Fruit fly (Drosophila melanogaster) whole organism, embryonic: Measurements from ENCODE around the gene CG11596.
A peak's percentile ranks its signal among the peaks of the same experiment; 100 is the strongest.

Experiments used
- BEAF-32 ChIP-seq: fragments of 200-800 bp; sonication (Bioruptor generic); optimal IDR thresholded peaks from 3 replicates; lab custom pipeline; 2017; ENCODE audit warnings: missing biosample characterization, missing genetic modification characterization, mild to moderate bottlenecking, moderate library complexity, missing genetic modification reagents
- CG12391 ChIP-seq: fragments of 200-800 bp; sonication (Bioruptor generic); optimal IDR thresholded peaks from 3 replicates; lab custom pipeline; 2018; ENCODE audit warnings: missing biosample characterization, mild to moderate bottlenecking, missing genetic modification characterization, moderate library complexity
- CG12942 ChIP-seq: fragments of 200-800 bp; sonication (Bioruptor generic); optimal IDR thresholded peaks from 3 replicates; lab custom pipeline; 2016; ENCODE audit warnings: missing biosample characterization, missing genetic modification characterization
- CG1647 ChIP-seq: fragments of 200-800 bp; sonication (Bioruptor generic); optimal IDR thresholded peaks from 3 replicates; lab custom pipeline; 2016; ENCODE audit warnings: missing biosample characterization, missing genetic modification characterization
- CG17385 ChIP-seq: fragments of 200-800 bp; sonication (Bioruptor generic); optimal IDR thresholded peaks from 3 replicates; lab custom pipeline; 2018; ENCODE audit warnings: missing biosample characterization, mild to moderate bottlenecking, missing genetic modification characterization
- CG2199 ChIP-seq: fragments of 200-800 bp; sonication (Bioruptor generic); IDR thresholded peaks from 3 replicates; pipeline ENCODE4 v1.3.6; 2022; ENCODE audit warnings: missing biosample characterization, missing genetic modification characterization
- CG31441 ChIP-seq: fragments of 200-800 bp; sonication (Bioruptor generic); IDR thresholded peaks from 2 replicates; pipeline ENCODE4 v1.3.6; 2022; ENCODE audit warnings: missing biosample characterization, missing genetic modification characterization
- CG32772 ChIP-seq: fragments of 200-800 bp; sonication (Bioruptor generic); IDR thresholded peaks from 2 replicates; pipeline ENCODE4 v1.3.6; 2022; ENCODE audit warnings: missing biosample characterization, missing genetic modification characterization
- CG33213 ChIP-seq: fragments of 200-800 bp; sonication (Bioruptor generic); optimal IDR thresholded peaks from 3 replicates; lab custom pipeline; 2016; ENCODE audit warnings: missing biosample characterization, missing genetic modification characterization
- CG3847 ChIP-seq: fragments of 200-800 bp; sonication (Bioruptor generic); IDR thresholded peaks from 2 replicates; pipeline ENCODE4 v1.3.6; 2022; ENCODE audit warnings: missing biosample characterization, missing genetic modification characterization
- CG4854 ChIP-seq: fragments of 200-800 bp; sonication (Bioruptor generic); optimal IDR thresholded peaks from 2 replicates; lab custom pipeline; 2016; ENCODE audit warnings: missing biosample characterization, missing genetic modification characterization, inconsistent platforms
- CG6175 ChIP-seq: fragments of 200-800 bp; sonication (Bioruptor generic); IDR thresholded peaks from 3 replicates; pipeline ENCODE4 v1.3.6; 2022; ENCODE audit warnings: missing biosample characterization, missing genetic modification characterization
- CG6683 ChIP-seq: fragments of 200-800 bp; sonication (Bioruptor generic); optimal IDR thresholded peaks from 2 replicates; lab custom pipeline; 2017; ENCODE audit warnings: missing biosample characterization, mild to moderate bottlenecking, missing genetic modification characterization, missing genetic modification reagents
- CG7963 ChIP-seq: fragments of 200-800 bp; sonication (Bioruptor generic); IDR thresholded peaks from 3 replicates; pipeline ENCODE4 v1.3.6; 2022; ENCODE audit warnings: missing biosample characterization, missing genetic modification characterization; ENCODE audit not compliant: partially characterized antibody
- CG8944 ChIP-seq: fragments of 200-800 bp; sonication (Bioruptor generic); optimal IDR thresholded peaks from 3 replicates; lab custom pipeline; 2016; ENCODE audit warnings: missing biosample characterization, missing genetic modification characterization
- Camta ChIP-seq: fragments of 200-800 bp; sonication (Bioruptor generic); optimal IDR thresholded peaks from 2 replicates; lab custom pipeline; 2016; ENCODE audit warnings: missing biosample characterization, missing genetic modification characterization
- Chrac-16 ChIP-seq: fragments of 200-800 bp; sonication (Bioruptor generic); optimal IDR thresholded peaks from 3 replicates; lab custom pipeline; 2016; ENCODE audit warnings: missing biosample characterization, missing genetic modification characterization
- CrebB ChIP-seq: fragments of 200-800 bp; sonication (Bioruptor generic); optimal IDR thresholded peaks from 3 replicates; lab custom pipeline; 2018; ENCODE audit warnings: missing biosample characterization, mild to moderate bottlenecking, missing genetic modification characterization
- D19A ChIP-seq: fragments of 200-800 bp; optimal IDR thresholded peaks from 3 replicates; lab custom pipeline; 2019; ENCODE audit warnings: missing biosample characterization, mild to moderate bottlenecking, missing genetic modification characterization, moderate library complexity
- Dp ChIP-seq: fragments of 200-800 bp; sonication (Bioruptor generic); optimal IDR thresholded peaks from 2 replicates; lab custom pipeline; 2018; ENCODE audit warnings: missing biosample characterization, mild to moderate bottlenecking, missing genetic modification characterization, moderate library complexity
- Eip74EF ChIP-seq, 2 experiments: fragments of 200-800 bp in 1 of 2; fragments of >200 bp in 1 of 2; sonication (Bioruptor generic) in 1 of 2; optimal IDR thresholded peaks; 2 replicates each; lab custom pipeline; 2017 to 2019; ENCODE audit warnings: missing biosample characterization in 2 of 2, missing genetic modification characterization in 2 of 2, mild to moderate bottlenecking in 1 of 2, moderate library complexity in 1 of 2
- Elba2 ChIP-seq: fragments of 200-800 bp; sonication (Bioruptor generic); optimal IDR thresholded peaks from 3 replicates; lab custom pipeline; 2016; ENCODE audit warnings: missing biosample characterization, missing genetic modification characterization
- HLHmδ ChIP-seq: fragments of 200-800 bp; sonication (Bioruptor generic); optimal IDR thresholded peaks from 2 replicates; lab custom pipeline; 2018; ENCODE audit warnings: missing biosample characterization, mild to moderate bottlenecking, missing genetic modification characterization, moderate library complexity
- Jarid2 ChIP-seq: fragments of 200-800 bp; sonication (Bioruptor generic); optimal IDR thresholded peaks from 3 replicates; lab custom pipeline; 2017; ENCODE audit warnings: mild to moderate bottlenecking, missing biosample characterization, missing genetic modification reagents, missing genetic modification characterization
- Meics ChIP-seq: fragments of 200-800 bp; sonication (Bioruptor generic); optimal IDR thresholded peaks from 2 replicates; lab custom pipeline; 2017; ENCODE audit warnings: missing biosample characterization, mild to moderate bottlenecking, missing genetic modification characterization
- Nf-YC ChIP-seq: fragments of 200-800 bp; optimal IDR thresholded peaks from 3 replicates; lab custom pipeline; 2019; ENCODE audit warnings: missing biosample characterization, mild to moderate bottlenecking, missing genetic modification characterization, moderate library complexity
- Rx ChIP-seq: fragments of 200-800 bp; sonication (Bioruptor generic); IDR thresholded peaks from 2 replicates; pipeline ENCODE4 v1.3.6; 2022; ENCODE audit warnings: missing biosample characterization, missing genetic modification characterization
- br ChIP-seq: fragments of >200 bp; optimal IDR thresholded peaks from 2 replicates; lab custom pipeline; 2017
- btn ChIP-seq: fragments of 200-800 bp; sonication (Bioruptor generic); optimal IDR thresholded peaks from 2 replicates; lab custom pipeline; 2016; ENCODE audit warnings: missing biosample characterization, missing genetic modification characterization
- cg ChIP-seq: fragments of 200-800 bp; sonication (Bioruptor generic); optimal IDR thresholded peaks from 3 replicates; lab custom pipeline; 2019; ENCODE audit warnings: missing biosample characterization, mild to moderate bottlenecking, missing genetic modification characterization, moderate library complexity
- en ChIP-seq: fragments of 200-800 bp; sonication (Bioruptor generic); optimal IDR thresholded peaks from 2 replicates; lab custom pipeline; 2016; ENCODE audit warnings: missing biosample characterization, missing genetic modification characterization
- ewg ChIP-seq: fragments of 200-800 bp; sonication (Bioruptor generic); optimal IDR thresholded peaks from 3 replicates; lab custom pipeline; 2017; ENCODE audit warnings: mild to moderate bottlenecking, missing biosample characterization, missing genetic modification reagents, missing genetic modification characterization
- eyg ChIP-seq: fragments of 200-800 bp; sonication (Bioruptor generic); optimal IDR thresholded peaks from 3 replicates; lab custom pipeline; 2016; ENCODE audit warnings: missing biosample characterization, missing genetic modification characterization
- fd64A ChIP-seq: fragments of 200-800 bp; sonication (Bioruptor generic); optimal IDR thresholded peaks from 3 replicates; lab custom pipeline; 2018; ENCODE audit warnings: missing biosample characterization, mild to moderate bottlenecking, missing genetic modification characterization
- fd96Cb ChIP-seq: fragments of 200-800 bp; sonication (Bioruptor generic); optimal IDR thresholded peaks from 2 replicates; lab custom pipeline; 2018; ENCODE audit warnings: missing biosample characterization, mild to moderate bottlenecking, missing genetic modification characterization, moderate library complexity
- gfzf ChIP-seq: fragments of 200-800 bp; sonication (Bioruptor generic); optimal IDR thresholded peaks from 2 replicates; lab custom pipeline; 2016; ENCODE audit warnings: missing biosample characterization, mild to moderate bottlenecking, missing genetic modification characterization, moderate library complexity
- gsb-n ChIP-seq: fragments of 200-800 bp; sonication (Bioruptor generic); optimal IDR thresholded peaks from 3 replicates; lab custom pipeline; 2018; ENCODE audit warnings: missing biosample characterization, mild to moderate bottlenecking, missing genetic modification characterization
- lov ChIP-seq, 2 experiments: fragments of 200-800 bp in 1 of 2; fragments of >200 bp in 1 of 2; sonication (Bioruptor generic) in 1 of 2; IDR thresholded peaks in 1 of 2; optimal IDR thresholded peaks in 1 of 2; 2 replicates in 1 of 2; 3 replicates in 1 of 2; pipeline versions ENCODE4 v1.3.6 to Lab custom; 2017 to 2022; ENCODE audit warnings: missing biosample characterization in 1 of 2, missing genetic modification characterization in 1 of 2
- pb ChIP-seq: fragments of 200-800 bp; sonication (Bioruptor generic); optimal IDR thresholded peaks from 3 replicates; lab custom pipeline; 2016; ENCODE audit warnings: missing biosample characterization, missing genetic modification characterization
- pfk ChIP-seq: fragments of 200-800 bp; sonication (Bioruptor generic); optimal IDR thresholded peaks from 2 replicates; lab custom pipeline; 2018; ENCODE audit warnings: missing biosample characterization, mild to moderate bottlenecking, missing genetic modification characterization, moderate library complexity
- pho ChIP-seq: fragments of 200-800 bp; sonication (Bioruptor generic); optimal IDR thresholded peaks from 2 replicates; lab custom pipeline; 2016; ENCODE audit warnings: missing biosample characterization, missing genetic modification characterization
- psq ChIP-seq: fragments of 200-800 bp; sonication (Bioruptor generic); optimal IDR thresholded peaks from 2 replicates; lab custom pipeline; 2017; ENCODE audit warnings: missing biosample characterization, missing genetic modification characterization
- run ChIP-seq: fragments of 200-800 bp; sonication (Bioruptor generic); optimal IDR thresholded peaks from 3 replicates; lab custom pipeline; 2018; ENCODE audit warnings: missing biosample characterization, mild to moderate bottlenecking, missing genetic modification characterization
- schlank ChIP-seq: fragments of 200-800 bp; sonication (Bioruptor generic); optimal IDR thresholded peaks from 2 replicates; lab custom pipeline; 2018; ENCODE audit warnings: missing biosample characterization, mild to moderate bottlenecking, missing genetic modification characterization
- shn ChIP-seq: fragments of 200-800 bp; sonication (Bioruptor generic); optimal IDR thresholded peaks from 3 replicates; lab custom pipeline; 2016; ENCODE audit warnings: missing biosample characterization, missing genetic modification characterization
- sima ChIP-seq: fragments of 200-800 bp; sonication (Bioruptor generic); optimal IDR thresholded peaks from 2 replicates; lab custom pipeline; 2016; ENCODE audit warnings: missing biosample characterization, missing genetic modification characterization
- so ChIP-seq: fragments of 200-800 bp; sonication (Bioruptor generic); IDR thresholded peaks from 3 replicates; pipeline ENCODE4 v1.3.6; 2022; ENCODE audit warnings: missing biosample characterization, missing genetic modification characterization
- tx ChIP-seq: fragments of 200-800 bp; sonication (Bioruptor generic); optimal IDR thresholded peaks from 2 replicates; lab custom pipeline; 2016; ENCODE audit warnings: missing biosample characterization, missing genetic modification characterization
- z ChIP-seq: fragments of 200-800 bp; sonication (Bioruptor generic); IDR thresholded peaks from 3 replicates; pipeline ENCODE4 v1.3.6; 2022; ENCODE audit warnings: missing biosample characterization, missing genetic modification characterization
- zen2 ChIP-seq: fragments of 200-800 bp; sonication (Bioruptor generic); IDR thresholded peaks from 3 replicates; pipeline ENCODE4 v1.3.6; 2022; ENCODE audit warnings: missing biosample characterization, missing genetic modification characterization; ENCODE audit not compliant: partially characterized antibody

Gene CG11596

dm6 chrX:1879606-1880110 is 47.8 kb upstream of the CG11596 start, which contains the start of gene CG14818:
Gene CG14818 (minus strand): TSS chrX:1879774.
- TF ChIP-seq CG17385 (GFP tag; lab: Kevin White, UChicago) (peak; percentile 53), pb (peak; percentile 7), run (tag; lab: Kevin White, UChicago) (no peak), fd96Cb (peak; percentile 56), CG7963 (GFP tag; lab: Robert Waterston, UW) (peak; percentile 68), HLHmδ (GFP tag; lab: Kevin White, UChicago) (no peak), CG3847 (peak; percentile 58), Jarid2 (GFP tag; lab: Kevin White, UChicago) (no peak), CG12391 (tag; lab: Kevin White, UChicago) (peak; percentile 61), sima (GFP tag; lab: Kevin White, UChicago) (no peak), CG32772 (GFP tag; lab: Robert Waterston, UW) (peak; percentile 72), ewg (GFP tag; lab: Kevin White, UChicago) (peak; percentile 2), CrebB (tag; lab: Kevin White, UChicago) (no peak), Nf-YC (tag; lab: Kevin White, UChicago) (peak; percentile 90), Rx (peak; percentile 38), gfzf (GFP tag; lab: Kevin White, UChicago) (peak; percentile 1), CG6683 (no peak), br (lab: Kevin White, UChicago) (no peak), CG4854 (GFP tag; lab: Kevin White, UChicago) (no peak), so (GFP tag; lab: Robert Waterston, UW) (0 out of 3 replicates have a peak, but pooled peaks have one; percentile 39), CG8944 (peak; percentile 70), Camta (GFP tag; lab: Kevin White, UChicago) (peak; percentile 64), CG6175 (GFP tag; lab: Robert Waterston, UW) (no peak), gsb-n (tag; lab: Kevin White, UChicago) (no peak), D19A (tag; lab: Kevin White, UChicago) (peak; percentile 0), BEAF-32 (GFP tag; lab: Kevin White, UChicago) (peak; percentile 83), Elba2 (GFP tag; lab: Kevin White, UChicago) (no peak), lov (optimal IDR thresholded peaks at IDR 0.05; lab: Kevin White, UChicago) (no peak), lov (GFP tag; IDR thresholded peaks at IDR 0.05; lab: Robert Waterston, UW) (no peak), pho (GFP tag; lab: Kevin White, UChicago) (peak; percentile 41), fd64A (GFP tag; lab: Kevin White, UChicago) (no peak), tx (GFP tag; lab: Kevin White, UChicago) (peak; percentile 24), shn (peak; percentile 62), eyg (peak; percentile 19), zen2 (GFP tag; lab: Robert Waterston, UW) (peak; percentile 89), psq (GFP tag; lab: Kevin White, UChicago) (no peak), en (GFP tag; lab: Kevin White, UChicago) (no peak), Dp (GFP tag; lab: Kevin White, UChicago) (no peak), CG2199 (GFP tag; lab: Robert Waterston, UW) (no peak), schlank (tag; lab: Kevin White, UChicago) (peak; percentile 42), CG33213 (GFP tag; lab: Kevin White, UChicago) (peak; percentile 70), Meics (GFP tag; lab: Kevin White, UChicago) (peak; percentile 52), z (GFP tag; lab: Robert Waterston, UW) (no peak), CG31441 (GFP tag; lab: Robert Waterston, UW) (no peak; the same call in 1 of the 2 replicates), Chrac-16 (GFP tag; lab: Kevin White, UChicago) (peak; percentile 53), CG1647 (GFP tag; lab: Kevin White, UChicago) (peak; percentile 52), cg (no peak), btn (GFP tag; lab: Kevin White, UChicago) (no peak), pfk (GFP tag; lab: Kevin White, UChicago) (no peak), Eip74EF (GFP tag; optimal IDR thresholded peaks at IDR 0.05; lab: Kevin White, UChicago) (no peak), CG12942 (GFP tag; lab: Kevin White, UChicago) (peak; percentile 36)
